Fruit fly (Drosophila melanogaster) whole organism, embryonic: ENCODE data around the gene Jhbp1.
A peak's percentile ranks its signal among the peaks of the same experiment; 100 is the strongest.

Experiments used
- Awh ChIP-seq: fragments of 200-800 bp; sonication (Bioruptor generic); IDR thresholded peaks from 2 replicates; pipeline ENCODE4, ENCODE4 v1.3.6; 2022; ENCODE audit warnings: missing biosample characterization, missing genetic modification characterization
- CG10209 ChIP-seq: fragments of 200-800 bp; sonication (Bioruptor generic); optimal IDR thresholded peaks from 3 replicates; lab custom pipeline; 2017; ENCODE audit warnings: missing biosample characterization, mild to moderate bottlenecking, missing genetic modification characterization, missing genetic modification reagents
- CG13424 ChIP-seq: fragments of 200-800 bp; sonication (Bioruptor generic); optimal IDR thresholded peaks from 2 replicates; lab custom pipeline; 2019; ENCODE audit warnings: missing biosample characterization, mild to moderate bottlenecking, missing genetic modification characterization, moderate library complexity
- CG15601 ChIP-seq: fragments of 200-800 bp; sonication (Bioruptor generic); optimal IDR thresholded peaks from 3 replicates; lab custom pipeline; 2019; ENCODE audit warnings: missing biosample characterization, mild to moderate bottlenecking, missing genetic modification characterization, moderate library complexity
- CG15696 ChIP-seq: fragments of 200-800 bp; sonication (Bioruptor generic); optimal IDR thresholded peaks from 2 replicates; lab custom pipeline; 2019; ENCODE audit warnings: missing biosample characterization, mild to moderate bottlenecking, missing genetic modification characterization, moderate library complexity
- CG1647 ChIP-seq: fragments of 200-800 bp; sonication (Bioruptor generic); optimal IDR thresholded peaks from 3 replicates; lab custom pipeline; 2016; ENCODE audit warnings: missing biosample characterization, missing genetic modification characterization
- CG16813 ChIP-seq: fragments of 200-800 bp; sonication (Bioruptor generic); IDR thresholded peaks from 3 replicates; pipeline ENCODE4 v1.3.6; 2022; ENCODE audit warnings: missing biosample characterization, missing genetic modification characterization; ENCODE audit not compliant: partially characterized antibody
- CG17359 ChIP-seq: fragments of 200-800 bp; sonication (Bioruptor generic); optimal IDR thresholded peaks from 3 replicates; lab custom pipeline; 2018; ENCODE audit warnings: missing biosample characterization, mild to moderate bottlenecking, missing genetic modification characterization, moderate library complexity
- CG18262 ChIP-seq: fragments of 200-800 bp; optimal IDR thresholded peaks from 3 replicates; lab custom pipeline; 2019; ENCODE audit warnings: missing biosample characterization, mild to moderate bottlenecking, missing genetic modification characterization, moderate library complexity
- CG18619 ChIP-seq: fragments of 200-800 bp; sonication (Bioruptor generic); optimal IDR thresholded peaks from 3 replicates; lab custom pipeline; 2017; ENCODE audit warnings: missing biosample characterization, mild to moderate bottlenecking, missing genetic modification characterization
- CG2129 ChIP-seq: fragments of 200-800 bp; sonication (Bioruptor generic); IDR thresholded peaks from 2 replicates; pipeline ENCODE4 v1.3.6; 2022; ENCODE audit warnings: missing biosample characterization, missing genetic modification characterization; ENCODE audit not compliant: partially characterized antibody
- CG3726 ChIP-seq: fragments of 200-800 bp; sonication (Bioruptor generic); IDR thresholded peaks from 3 replicates; pipeline ENCODE4, ENCODE4 v1.3.6; 2022; ENCODE audit warnings: missing biosample characterization, missing genetic modification characterization
- CG3838 ChIP-seq: fragments of 200-800 bp; sonication (Bioruptor generic); optimal IDR thresholded peaks from 3 replicates; lab custom pipeline; 2016; ENCODE audit warnings: missing biosample characterization, missing genetic modification characterization
- CG3847 ChIP-seq: fragments of 200-800 bp; sonication (Bioruptor generic); IDR thresholded peaks from 2 replicates; pipeline ENCODE4 v1.3.6; 2022; ENCODE audit warnings: missing biosample characterization, missing genetic modification characterization
- CG6654 ChIP-seq: fragments of 200-800 bp; sonication (Bioruptor generic); optimal IDR thresholded peaks from 2 replicates; lab custom pipeline; 2017; ENCODE audit warnings: missing biosample characterization, mild to moderate bottlenecking, missing genetic modification characterization
- CG7928 ChIP-seq: fragments of 200-800 bp; sonication (Bioruptor generic); optimal IDR thresholded peaks from 2 replicates; lab custom pipeline; 2017; ENCODE audit warnings: missing biosample characterization, mild to moderate bottlenecking, missing genetic modification characterization
- CG9437 ChIP-seq: fragments of 200-800 bp; sonication (Bioruptor generic); optimal IDR thresholded peaks from 2 replicates; lab custom pipeline; 2018; ENCODE audit warnings: missing biosample characterization, mild to moderate bottlenecking, missing genetic modification characterization
- CG9727 ChIP-seq: fragments of 200-800 bp; sonication (Bioruptor generic); optimal IDR thresholded peaks from 3 replicates; lab custom pipeline; 2017; ENCODE audit warnings: missing biosample characterization, mild to moderate bottlenecking, missing genetic modification characterization
- CG9932 ChIP-seq: fragments of 200-800 bp; sonication (Bioruptor generic); IDR thresholded peaks from 2 replicates; pipeline ENCODE4 v1.3.6; 2022; ENCODE audit warnings: missing biosample characterization, missing genetic modification characterization
- Chrac-16 ChIP-seq: fragments of 200-800 bp; sonication (Bioruptor generic); optimal IDR thresholded peaks from 3 replicates; lab custom pipeline; 2016; ENCODE audit warnings: missing biosample characterization, missing genetic modification characterization
- D ChIP-seq, 2 experiments: fragments of 200-800 bp in 1 of 2; fragments of >200 bp in 1 of 2; sonication (Bioruptor generic) in 1 of 2; optimal IDR thresholded peaks; 2 replicates in 1 of 2; 3 replicates in 1 of 2; lab custom pipeline; 2017; ENCODE audit warnings: mild to moderate bottlenecking in 1 of 2, missing biosample characterization in 1 of 2, missing genetic modification characterization in 1 of 2, missing genetic modification reagents in 1 of 2
- Dip3 ChIP-seq: fragments of 200-800 bp; sonication (Bioruptor generic); optimal IDR thresholded peaks from 3 replicates; lab custom pipeline; 2016; ENCODE audit warnings: missing biosample characterization, missing genetic modification characterization
- Drgx ChIP-seq: fragments of 200-800 bp; sonication (Bioruptor generic); IDR thresholded peaks from 2 replicates; pipeline ENCODE4 v1.3.6; 2022; ENCODE audit warnings: missing biosample characterization, missing genetic modification characterization
- HHEX ChIP-seq: fragments of 200-800 bp; sonication (Bioruptor generic); optimal IDR thresholded peaks from 3 replicates; lab custom pipeline; 2017; ENCODE audit warnings: missing biosample characterization, mild to moderate bottlenecking, missing genetic modification characterization, missing genetic modification reagents
- HLH3B ChIP-seq: fragments of 200-800 bp; sonication (Bioruptor generic); IDR thresholded peaks from 2 replicates; pipeline ENCODE4 v1.3.6; 2022; ENCODE audit warnings: missing biosample characterization, missing genetic modification characterization
- Hr51 ChIP-seq, 2 experiments: fragments of 200-800 bp; sonication (Bioruptor generic); optimal IDR thresholded peaks; 2 replicates in 1 of 2; 3 replicates in 1 of 2; lab custom pipeline; 2016 to 2018; ENCODE audit warnings: missing biosample characterization in 2 of 2, missing genetic modification characterization in 2 of 2, mild to moderate bottlenecking in 1 of 2, moderate library complexity in 1 of 2
- Lhr ChIP-seq: fragments of 200-800 bp; sonication (Bioruptor generic); optimal IDR thresholded peaks from 3 replicates; lab custom pipeline; 2017; ENCODE audit warnings: mild to moderate bottlenecking, missing biosample characterization, missing genetic modification reagents, missing genetic modification characterization
- Med ChIP-seq: fragments of 200-800 bp; sonication (Bioruptor generic); peaks from one replicate; lab custom pipeline; 2016; ENCODE audit warnings: missing biosample characterization, missing genetic modification characterization, mild to moderate bottlenecking, inconsistent platforms, moderate library complexity
- Side ChIP-seq: fragments of 200-800 bp; sonication (Bioruptor generic); optimal IDR thresholded peaks from 2 replicates; lab custom pipeline; 2016; ENCODE audit warnings: missing biosample characterization, missing genetic modification characterization
- Sox100B ChIP-seq: fragments of 200-800 bp; sonication (Bioruptor generic); optimal IDR thresholded peaks from 3 replicates; lab custom pipeline; 2018; ENCODE audit warnings: missing biosample characterization, mild to moderate bottlenecking, missing genetic modification characterization
- Sox102F ChIP-seq: fragments of 200-800 bp; sonication (Bioruptor generic); optimal IDR thresholded peaks from 2 replicates; lab custom pipeline; 2018; ENCODE audit warnings: missing biosample characterization, mild to moderate bottlenecking, missing genetic modification characterization, moderate library complexity
- Sry-β ChIP-seq: fragments of 200-800 bp; sonication (Bioruptor generic); optimal IDR thresholded peaks from 2 replicates; lab custom pipeline; 2018; ENCODE audit warnings: missing biosample characterization, mild to moderate bottlenecking, missing genetic modification characterization, moderate library complexity
- TFAM ChIP-seq: fragments of 200-800 bp; sonication (Bioruptor generic); optimal IDR thresholded peaks from 2 replicates; lab custom pipeline; 2017; ENCODE audit warnings: missing biosample characterization, missing genetic modification characterization, inconsistent platforms
- YL-1 ChIP-seq: fragments of 200-800 bp; sonication (Bioruptor generic); optimal IDR thresholded peaks from 3 replicates; lab custom pipeline; 2017; ENCODE audit warnings: missing biosample characterization, mild to moderate bottlenecking, missing genetic modification characterization
- ci ChIP-seq: fragments of 200-800 bp; sonication (Bioruptor generic); IDR thresholded peaks from 3 replicates; pipeline ENCODE4 v1.3.6; 2022; ENCODE audit warnings: missing biosample characterization, missing genetic modification characterization
- corto ChIP-seq: fragments of 200-800 bp; sonication (Bioruptor generic); optimal IDR thresholded peaks from 2 replicates; lab custom pipeline; 2016; ENCODE audit warnings: missing biosample characterization, mild to moderate bottlenecking, missing genetic modification characterization, moderate library complexity
- ewg ChIP-seq: fragments of 200-800 bp; sonication (Bioruptor generic); optimal IDR thresholded peaks from 3 replicates; lab custom pipeline; 2017; ENCODE audit warnings: mild to moderate bottlenecking, missing biosample characterization, missing genetic modification reagents, missing genetic modification characterization
- fd102C ChIP-seq: fragments of 200-800 bp; sonication (Bioruptor generic); optimal IDR thresholded peaks from 2 replicates; lab custom pipeline; 2018; ENCODE audit warnings: missing biosample characterization, mild to moderate bottlenecking, missing genetic modification characterization, moderate library complexity
- fd3F ChIP-seq: fragments of 200-800 bp; sonication (Bioruptor generic); optimal IDR thresholded peaks from 2 replicates; lab custom pipeline; 2018; ENCODE audit warnings: missing biosample characterization, mild to moderate bottlenecking, missing genetic modification characterization, moderate library complexity
- gce ChIP-seq: fragments of 200-800 bp; sonication (Bioruptor generic); IDR thresholded peaks from 3 replicates; pipeline ENCODE4 v1.3.6; 2022; ENCODE audit warnings: missing biosample characterization, missing genetic modification characterization
- gcm ChIP-seq: fragments of 200-800 bp; sonication (Bioruptor generic); optimal IDR thresholded peaks from 2 replicates; lab custom pipeline; 2019; ENCODE audit warnings: missing biosample characterization, mild to moderate bottlenecking, missing genetic modification characterization, moderate library complexity
- pan ChIP-seq, 4 experiments: fragments of >200 bp in 3 of 4; fragments of 200-800 bp in 1 of 4; sonication (Bioruptor generic) in 1 of 4; optimal IDR thresholded peaks in 3 of 4; IDR thresholded peaks in 1 of 4; 2 replicates each; pipeline versions ENCODE4 v1.3.6 to Lab custom; 2017 to 2022; ENCODE audit warnings: missing biosample characterization in 2 of 4, missing genetic modification characterization in 2 of 4, mixed read lengths in 1 of 4
- salm ChIP-seq: fragments of 200-800 bp; sonication (Bioruptor generic); optimal IDR thresholded peaks from 2 replicates; lab custom pipeline; 2018; ENCODE audit warnings: missing biosample characterization, mild to moderate bottlenecking, missing genetic modification characterization
- schlank ChIP-seq: fragments of 200-800 bp; sonication (Bioruptor generic); optimal IDR thresholded peaks from 2 replicates; lab custom pipeline; 2018; ENCODE audit warnings: missing biosample characterization, mild to moderate bottlenecking, missing genetic modification characterization
- tna ChIP-seq: fragments of 200-800 bp; sonication (Bioruptor generic); IDR thresholded peaks from 2 replicates; pipeline ENCODE4 v1.3.6; 2022; ENCODE audit warnings: missing biosample characterization, missing genetic modification characterization; ENCODE audit not compliant: partially characterized antibody
- unpg ChIP-seq: fragments of 200-800 bp; sonication (Bioruptor generic); optimal IDR thresholded peaks from 3 replicates; lab custom pipeline; 2018; ENCODE audit warnings: missing biosample characterization, mild to moderate bottlenecking, missing genetic modification characterization, moderate library complexity
- zf30C ChIP-seq: fragments of 200-800 bp; sonication (Bioruptor generic); optimal IDR thresholded peaks from 3 replicates; lab custom pipeline; 2018; ENCODE audit warnings: missing biosample characterization, mild to moderate bottlenecking, missing genetic modification characterization

Jhbp1 gene

DNA sequence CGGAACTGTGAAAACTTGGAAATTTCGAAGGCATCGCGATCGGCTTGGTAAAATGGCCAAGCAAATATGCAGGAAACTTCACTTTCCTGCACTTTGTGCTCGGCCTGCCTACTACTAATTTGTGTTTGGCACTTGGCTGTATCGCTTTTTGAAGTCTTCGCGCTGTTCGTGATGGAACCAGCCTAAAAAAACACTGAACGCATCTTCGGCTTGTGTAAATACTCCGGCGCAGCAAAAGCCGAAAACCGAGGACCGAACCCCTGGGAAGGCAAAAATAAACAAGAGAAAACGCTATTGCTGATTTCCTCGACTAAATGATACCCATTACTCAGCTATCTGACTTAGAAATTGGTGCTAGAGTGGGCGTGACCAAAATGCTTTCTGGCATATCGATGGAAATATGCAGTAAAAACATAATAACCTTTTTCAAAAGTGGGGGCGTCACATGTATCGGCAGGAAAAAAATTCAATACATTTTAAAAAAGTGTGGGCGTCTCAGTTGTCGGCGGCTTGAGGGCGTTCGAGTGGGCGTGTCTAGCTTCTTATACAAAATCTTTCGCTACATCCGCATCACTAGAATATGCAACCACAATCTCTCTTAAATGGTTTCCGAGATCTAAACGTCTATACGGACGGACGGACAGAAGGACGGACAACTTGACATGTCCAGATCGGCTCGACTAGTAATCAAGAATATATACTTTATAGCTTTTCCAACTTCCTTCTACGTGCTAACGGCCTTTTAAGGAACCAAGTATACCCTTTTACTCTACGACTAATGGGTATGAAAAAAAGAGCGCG is 9.5 kb downstream of the Jhbp1 start (continued):
- TF ChIP-seq D (optimal IDR thresholded peaks at IDR 0.05; lab: Kevin White, UChicago) (no peak), D (GFP tag; optimal IDR thresholded peaks at IDR 0.05; lab: Kevin White, UChicago) (no peak), HLH3B (GFP tag; lab: Robert Waterston, UW) (no peak), CG9727 (GFP tag; lab: Kevin White, UChicago) (peak; percentile 56), CG3838 (no peak), gce (no peak), Sry-β (GFP tag; lab: Kevin White, UChicago) (peak; percentile 2), TFAM (GFP tag; lab: Kevin White, UChicago) (no peak), Awh (no peak), CG15696 (tag; lab: Kevin White, UChicago) (no peak), CG2129 (GFP tag; lab: Robert Waterston, UW) (no peak), gcm (GFP tag; lab: Kevin White, UChicago) (no peak), CG6654 (GFP tag; lab: Kevin White, UChicago) (no peak), corto (GFP tag; lab: Kevin White, UChicago) (no peak), unpg (no peak), CG1647 (GFP tag; lab: Kevin White, UChicago) (no peak), Lhr (GFP tag; lab: Kevin White, UChicago) (no peak), Sox102F (GFP tag; lab: Kevin White, UChicago) (no peak), Chrac-16 (GFP tag; lab: Kevin White, UChicago) (peak; percentile 21), CG10209 (GFP tag; lab: Kevin White, UChicago) (no peak), Med (GFP tag; lab: Kevin White, UChicago) (peak; percentile 60), YL-1 (GFP tag; lab: Kevin White, UChicago) (peak; percentile 8), CG9437 (GFP tag; lab: Kevin White, UChicago) (peak; percentile 29), CG18619 (GFP tag; lab: Kevin White, UChicago) (peak; percentile 0), ewg (no peak), Drgx (GFP tag; lab: Robert Waterston, UW) (no peak), pan (optimal IDR thresholded peaks at IDR 0.05; lab: Kevin White, UChicago) (peak in 1 of 2 experiments; percentile 5), pan (GFP tag; optimal IDR thresholded peaks at IDR 0.05 in 1 of 2, IDR thresholded peaks at IDR 0.05 in 1 of 2) (peak in 1 of 2 experiments; percentile 12), Dip3 (GFP tag; lab: Kevin White, UChicago) (no peak), salm (no peak), CG3726 (GFP tag; lab: Robert Waterston, UW) (0 out of 3 replicates have a peak, but pooled peaks have one; percentile 24), fd3F (GFP tag; lab: Kevin White, UChicago) (no peak), CG13424 (tag; lab: Kevin White, UChicago) (no peak), ci (GFP tag; lab: Robert Waterston, UW) (peak; percentile 60), CG7928 (no peak), Sox100B (no peak), zf30C (GFP tag; lab: Kevin White, UChicago) (no peak), CG16813 (GFP tag; lab: Robert Waterston, UW) (0 out of 3 replicates have a peak, but pooled peaks have one; percentile 23), schlank (tag; lab: Kevin White, UChicago) (no peak), HHEX (GFP tag; lab: Kevin White, UChicago) (no peak), CG3847 (no peak), Side (GFP tag; lab: Kevin White, UChicago) (peak; percentile 10), Hr51 (GFP tag; optimal IDR thresholded peaks at IDR 0.05; lab: Kevin White, UChicago) (no peak), tna (GFP tag; lab: Robert Waterston, UW) (no peak), fd102C (GFP tag; lab: Kevin White, UChicago) (peak; percentile 3), CG17359 (no peak), CG18262 (peak; percentile 51), CG15601 (tag; lab: Kevin White, UChicago) (no peak), CG9932 (no peak)
